Worm (Caenorhabditis elegans): ENCODE results near the gene ZK742.3.

Gene ZK742.3

ce11 chrV:7776029-7776628, 33.6 kb downstream of the ZK742.3 start, which contains the start of the genes rpl-39 and rps-30 (continued):
- TF ChIP-seq tbx-2 (tag; optimal IDR thresholded peaks at IDR 0.05) (peak; percentile 78), nhr-85 (tag) (peak; percentile 87), elt-2 (tag; optimal IDR thresholded peaks at IDR 0.05) (no peak), aha-1 (tag; optimal IDR thresholded peaks at IDR 0.05) (peak; percentile 24), ama-1 (optimal IDR thresholded peaks at IDR 0.05) (peak; percentile 39), Y116A8C.19 (tag; optimal IDR thresholded peaks at IDR 0.05; ENCODE audit: borderline replicate concordance) (no peak), nhr-28 (tag; optimal IDR thresholded peaks at IDR 0.05) (no peak), mdl-1 (tag; optimal IDR thresholded peaks at IDR 0.05) (peak in 1 of 2 experiments; percentile 73), lin-39 (tag; optimal IDR thresholded peaks at IDR 0.05) (peak; percentile 39), F16B12.6 (tag; optimal IDR thresholded peaks at IDR 0.05) (peak; percentile 50), pax-3 (tag; optimal IDR thresholded peaks at IDR 0.05) (peak; percentile 54), nhr-90 (tag; optimal IDR thresholded peaks at IDR 0.05; ENCODE audit: poor library complexity) (peak; percentile 59), lsy-2 (tag; optimal IDR thresholded peaks at IDR 0.05) (peak; percentile 87 to 93), lin-15B (tag; optimal IDR thresholded peaks at IDR 0.05) (peak; percentile 79), elt-3 (tag; optimal IDR thresholded peaks at IDR 0.05) (peak in 5 of 6 experiments; percentile 23 to 82 (median 61)), ztf-11 (tag; optimal IDR thresholded peaks at IDR 0.05) (no peak), blmp-1 (tag; optimal IDR thresholded peaks at IDR 0.05) (peak; percentile 71), zip-4 (GFP tag; optimal IDR thresholded peaks at IDR 0.05) (no peak), ztf-4 (tag; optimal IDR thresholded peaks at IDR 0.05) (peak; percentile 23), grh-1 (GFP tag; IDR thresholded peaks at IDR 0.05) (peak; percentile 70), snpc-4 (tag; optimal IDR thresholded peaks at IDR 0.05) (peak; percentile 63), jun-1 (tag; optimal IDR thresholded peaks at IDR 0.05) (peak; percentile 69), sox-4 (tag; optimal IDR thresholded peaks at IDR 0.05) (no peak), ets-5 (GFP tag; IDR thresholded peaks at IDR 0.05) (no peak), efl-1 (optimal IDR thresholded peaks at IDR 0.05) (peak; percentile 83 to 91), efl-1 (GFP tag; optimal IDR thresholded peaks at IDR 0.05 in 1 of 2) (peak; percentile 77 to 97), nhr-19 (GFP tag; conservative IDR thresholded peaks at IDR 0.05) (peak; percentile 81), aly-2 (tag; optimal IDR thresholded peaks at IDR 0.05) (peak; percentile 45), ces-1 (GFP tag; optimal IDR thresholded peaks at IDR 0.05) (no peak), fkh-10 (GFP tag; optimal IDR thresholded peaks at IDR 0.05) (peak; percentile 46), hlh-4 (tag; optimal IDR thresholded peaks at IDR 0.05) (no peak), nhr-11 (tag; optimal IDR thresholded peaks at IDR 0.05) (peak; percentile 29), fos-1 (tag; optimal IDR thresholded peaks at IDR 0.05) (peak; percentile 57), nhr-76 (tag; optimal IDR thresholded peaks at IDR 0.05) (no peak), egl-27 (tag; optimal IDR thresholded peaks at IDR 0.05) (no peak), snu-23 (GFP tag; optimal IDR thresholded peaks at IDR 0.05) (peak; percentile 91), pag-3 (tag; optimal IDR thresholded peaks at IDR 0.05; ENCODE audit: borderline replicate concordance, insufficient read depth) (no peak)

- TF ChIP-seq mab-9 (GFP tag; IDR thresholded peaks at IDR 0.05): no peak
- peak in 1 of 2 experiments; percentile 7 for TF ChIP-seq lsy-2 (tag; optimal IDR thresholded peaks at IDR 0.05)
- peak; percentile 52 for TF ChIP-seq nhr-85 (tag)
Observed at ce11 chrV:7775226-7775625, 34.5 kb downstream of the ZK742.3 start.

ce11 chrV:7774143-7774595, 35.5 kb downstream of the ZK742.3 start, which contains the start of gene grl-10:
TSS of gene grl-10 (plus strand) at chrV:7774545.
- peak; percentile 50 for TF ChIP-seq blmp-1 (tag; optimal IDR thresholded peaks at IDR 0.05)
- TF ChIP-seq alr-1 (tag; optimal IDR thresholded peaks at IDR 0.05; ENCODE audit: borderline replicate concordance): no peak
- TF ChIP-seq hpl-2 (GFP tag; optimal IDR thresholded peaks at IDR 0.05): no peak
- no peak for TF ChIP-seq fkh-8 (tag; optimal IDR thresholded peaks at IDR 0.05)
- no peak for TF ChIP-seq pqm-1 (tag; optimal IDR thresholded peaks at IDR 0.05)
- no peak for TF ChIP-seq egl-13 (tag; optimal IDR thresholded peaks at IDR 0.05)
- TF ChIP-seq ceh-88 (GFP tag; IDR thresholded peaks at IDR 0.05): no peak
- no peak for TF ChIP-seq skn-1 (tag; optimal IDR thresholded peaks at IDR 0.05)
- no peak for TF ChIP-seq ets-5 (GFP tag; IDR thresholded peaks at IDR 0.05)
- no peak for TF ChIP-seq Y116A8C.19 (tag; optimal IDR thresholded peaks at IDR 0.05; ENCODE audit: borderline replicate concordance)
- no peak for TF ChIP-seq efl-1 (optimal IDR thresholded peaks at IDR 0.05)
- no peak for TF ChIP-seq efl-1 (GFP tag; optimal IDR thresholded peaks at IDR 0.05 in 1 of 2)
- no peak for TF ChIP-seq sptf-1 (tag; optimal IDR thresholded peaks at IDR 0.05)
- TF ChIP-seq elt-3 (tag; optimal IDR thresholded peaks at IDR 0.05): peak in 1 of 6 experiments; percentile 39
- TF ChIP-seq C34B4.2 (tag; optimal IDR thresholded peaks at IDR 0.05): no peak
- no peak for TF ChIP-seq tbx-2 (tag; optimal IDR thresholded peaks at IDR 0.05)
- TF ChIP-seq swsn-7 (tag; optimal IDR thresholded peaks at IDR 0.05): no peak
- TF ChIP-seq aly-2 (tag; optimal IDR thresholded peaks at IDR 0.05): no peak

All from whole organism, L1 larva.